Fruit fly (Drosophila melanogaster): ENCODE results near the gene REPTOR.
A peak's percentile ranks its signal among the peaks of the same experiment; 100 is the strongest.

Gene REPTOR

DNA sequence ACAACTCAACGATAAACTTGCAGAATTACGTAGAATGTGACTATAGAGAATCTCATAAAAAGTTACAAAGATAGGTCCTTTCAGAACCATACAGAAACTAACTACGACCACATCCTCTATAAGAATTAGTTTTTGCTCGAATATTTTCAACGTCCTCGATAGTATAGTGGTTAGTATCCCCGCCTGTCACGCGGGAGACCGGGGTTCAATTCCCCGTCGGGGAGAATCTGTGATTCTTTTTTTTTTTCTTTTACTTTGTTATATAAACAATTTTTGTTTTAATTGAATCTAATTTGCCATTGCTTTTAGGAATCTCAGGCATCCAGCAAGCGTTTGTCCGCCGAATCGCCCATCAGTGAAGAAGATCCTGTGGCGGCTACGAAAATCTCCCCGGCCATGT lies 27.5 kb downstream of the REPTOR start:
- TF ChIP-seq Opbp (GFP tag; IDR thresholded peaks at IDR 0.05; ENCODE audit: partially characterized antibody) (peak; percentile 67; the same call in 2 of the 3 replicates), CG3995 (GFP tag; optimal IDR thresholded peaks at IDR 0.05) (no peak), CG14860 (GFP tag; IDR thresholded peaks at IDR 0.05; ENCODE audit: partially characterized antibody) (peak; percentile 58; the same call in 1 of the 3 replicates), row (GFP tag; IDR thresholded peaks at IDR 0.05) (no peak), sr (GFP tag; IDR thresholded peaks at IDR 0.05) (no peak), Scr (GFP tag; IDR thresholded peaks at IDR 0.05; ENCODE audit: partially characterized antibody) (peak; percentile 62), vnd (GFP tag; IDR thresholded peaks at IDR 0.05; ENCODE audit: partially characterized antibody) (peak; percentile 25; the same call in 1 of the 3 replicates), mld (GFP tag; IDR thresholded peaks at IDR 0.05; ENCODE audit: partially characterized antibody) (peak; percentile 83; the same call in 2 of the 3 replicates), ssp (GFP tag; IDR thresholded peaks at IDR 0.05) (no peak), CG17361 (GFP tag; IDR thresholded peaks at IDR 0.05) (no peak), CG6791 (GFP tag; IDR thresholded peaks at IDR 0.05; ENCODE audit: partially characterized antibody) (peak; percentile 82), Bdp1 (GFP tag; optimal IDR thresholded peaks at IDR 0.05) (peak; percentile 97), chn (GFP tag; optimal IDR thresholded peaks at IDR 0.05) (no peak), Pdp1 (GFP tag; optimal IDR thresholded peaks at IDR 0.05) (peak in 1 of 2 experiments; percentile 69), NC2β (GFP tag; optimal IDR thresholded peaks at IDR 0.05) (no peak), CG3407 (GFP tag; optimal IDR thresholded peaks at IDR 0.05) (no peak), CG16813 (GFP tag; IDR thresholded peaks at IDR 0.05; ENCODE audit: partially characterized antibody) (peak; percentile 83), CG7963 (GFP tag; IDR thresholded peaks at IDR 0.05; ENCODE audit: partially characterized antibody) (peak; percentile 50; the same call in 1 of the 3 replicates), ewg (GFP tag; optimal IDR thresholded peaks at IDR 0.05) (no peak), amos (GFP tag; IDR thresholded peaks at IDR 0.05; ENCODE audit: partially characterized antibody) (peak; percentile 82; the same call in 1 of the 2 replicates), Fer2 (tag; optimal IDR thresholded peaks at IDR 0.05) (no peak), chinmo (GFP tag; IDR thresholded peaks at IDR 0.05; ENCODE audit: partially characterized antibody) (0 out of 4 replicates have a peak, but pooled peaks have one; percentile 27), bbx (GFP tag; IDR thresholded peaks at IDR 0.05; ENCODE audit: partially characterized antibody) (peak; percentile 40; the same call in 1 of the 2 replicates), CG42726 (GFP tag; IDR thresholded peaks at IDR 0.05; ENCODE audit: partially characterized antibody) (peak; percentile 73; the same call in 1 of the 2 replicates), dpn (GFP tag; optimal IDR thresholded peaks at IDR 0.05) (no peak), scrt (GFP tag; optimal IDR thresholded peaks at IDR 0.05) (no peak), Bgb (GFP tag; IDR thresholded peaks at IDR 0.05; ENCODE audit: partially characterized antibody) (peak; percentile 59)

DNA sequence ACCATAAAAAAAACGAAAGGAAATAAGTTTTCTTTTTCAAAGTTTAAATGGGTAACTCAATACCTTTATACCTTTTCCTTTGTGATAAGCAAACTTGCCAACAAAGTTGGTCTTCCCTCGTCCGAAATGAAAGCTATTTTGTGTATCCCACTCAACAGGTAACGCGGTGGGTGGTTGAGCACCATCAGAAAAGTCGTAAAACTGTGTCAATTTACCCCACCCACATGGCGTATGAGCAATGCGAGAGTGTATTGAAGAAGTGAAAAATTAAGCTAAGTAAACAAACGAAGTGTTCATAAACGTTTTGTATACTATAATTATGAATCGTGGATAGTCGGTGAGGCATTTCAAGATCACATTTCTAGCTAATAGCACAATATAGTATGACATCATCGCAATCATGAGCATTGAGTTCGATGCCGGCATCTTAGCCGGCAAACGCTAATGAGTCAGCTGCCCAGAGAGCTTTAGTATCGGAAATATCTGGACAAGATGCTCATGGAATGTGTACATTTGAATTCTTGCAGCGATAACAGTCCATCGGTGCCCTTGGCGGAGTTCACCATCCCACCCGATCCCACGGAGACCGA lies 31.8 kb downstream of the REPTOR start:
- TF ChIP-seq z (GFP tag; IDR thresholded peaks at IDR 0.05) (no peak), sd (tag; optimal IDR thresholded peaks at IDR 0.05) (peak; percentile 86), chinmo (GFP tag; IDR thresholded peaks at IDR 0.05; ENCODE audit: partially characterized antibody) (0 out of 4 replicates have a peak, but pooled peaks have one; percentile 68), tna (GFP tag; IDR thresholded peaks at IDR 0.05; ENCODE audit: partially characterized antibody) (no peak), CG11093 (GFP tag; IDR thresholded peaks at IDR 0.05) (no peak), Dip3 (GFP tag; optimal IDR thresholded peaks at IDR 0.05) (no peak), CG12769 (tag; optimal IDR thresholded peaks at IDR 0.05) (peak; percentile 34), lilli (GFP tag; optimal IDR thresholded peaks at IDR 0.05) (no peak), scrt (GFP tag; optimal IDR thresholded peaks at IDR 0.05) (peak; percentile 50), CG7556 (GFP tag; optimal IDR thresholded peaks at IDR 0.05) (no peak), H2.0 (GFP tag; IDR thresholded peaks at IDR 0.05) (no peak), sens (GFP tag) (peak; percentile 39), Atf6 (GFP tag; IDR thresholded peaks at IDR 0.05) (0 out of 2 replicates have a peak, but pooled peaks have one; percentile 23), CG10267 (tag; optimal IDR thresholded peaks at IDR 0.05) (no peak), inv (GFP tag; IDR thresholded peaks at IDR 0.05; ENCODE audit: partially characterized antibody) (no peak)
